Worm (Caenorhabditis elegans) whole organism, mixed stage, embryonic: ENCODE data around the gene tag-280.

Experiments used
- ces-1 ChIP-seq: fragments of 150-350 bp; optimal IDR thresholded peaks from 2 replicates; lab custom pipeline; 2014; ENCODE audit warnings: missing biosample characterization, missing genetic modification reagents, missing genetic modification characterization
- elt-3 ChIP-seq: fragments of 150-350 bp; optimal IDR thresholded peaks from 2 replicates; lab custom pipeline; 2014; ENCODE audit warnings: missing biosample characterization, missing genetic modification characterization
- lsy-2 ChIP-seq: fragments of 150-350 bp; optimal IDR thresholded peaks from 2 replicates; lab custom pipeline; 2014; ENCODE audit warnings: missing biosample characterization, missing genetic modification characterization
- nhr-12 ChIP-seq: fragments of 150-350 bp; optimal IDR thresholded peaks from 2 replicates; lab custom pipeline; 2014; ENCODE audit warnings: missing biosample characterization, missing genetic modification characterization
- nhr-237 ChIP-seq: fragments of 150-350 bp; optimal IDR thresholded peaks from 2 replicates; lab custom pipeline; 2014; ENCODE audit warnings: missing biosample characterization, missing genetic modification characterization
- pha-4 ChIP-seq: fragments of 150-350 bp; optimal IDR thresholded peaks from 2 replicates; lab custom pipeline; 2018; ENCODE audit warnings: missing biosample characterization, missing genetic modification reagents, missing genetic modification characterization
- snpc-4 ChIP-seq: fragments of 150-350 bp; optimal IDR thresholded peaks from 2 replicates; lab custom pipeline; 2014; ENCODE audit warnings: missing biosample characterization, missing genetic modification characterization
- tbx-8 ChIP-seq: fragments of 200-800 bp; sonication (Bioruptor generic); optimal IDR thresholded peaks from 2 replicates; lab custom pipeline; 2018; ENCODE audit warnings: mild to moderate bottlenecking, missing genetic modification characterization, moderate library complexity, missing compliant biosample characterization
- unc-62 ChIP-seq: fragments of 150-350 bp; optimal IDR thresholded peaks from 2 replicates; lab custom pipeline; 2014; ENCODE audit warnings: missing biosample characterization, missing genetic modification reagents, missing genetic modification characterization
- ztf-11 ChIP-seq: fragments of 150-350 bp; optimal IDR thresholded peaks from 2 replicates; lab custom pipeline; 2014; ENCODE audit warnings: missing biosample characterization, missing genetic modification characterization

DNA sequence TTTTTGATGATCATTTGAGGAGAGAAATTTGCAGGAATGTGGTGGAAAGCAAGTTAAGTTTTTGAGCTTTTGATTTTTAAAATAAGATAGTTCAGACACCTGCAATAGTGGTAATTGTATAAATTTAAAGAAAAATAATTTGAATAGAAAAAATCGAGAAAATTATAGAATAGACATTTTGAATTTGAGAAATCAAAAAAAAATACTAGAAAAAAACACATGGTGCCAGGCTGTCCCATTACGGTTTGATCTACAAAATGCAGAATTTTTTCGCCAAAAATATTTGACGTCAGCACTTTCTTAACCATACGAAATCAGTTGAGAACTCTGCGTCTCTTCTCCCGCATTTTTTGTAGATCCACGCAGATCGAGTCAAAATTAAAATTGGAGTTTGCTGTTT, 42.9 kb upstream of the tag-280 start, which contains the start of gene sre-27:
- TF ChIP-seq nhr-12 (tag; lab: Kevin White, UChicago), result no peak
- no peak for TF ChIP-seq ces-1 (GFP tag; lab: Kevin White, UChicago)
- no peak for TF ChIP-seq snpc-4 (tag; lab: Kevin White, UChicago)
- TF ChIP-seq lsy-2 (tag; lab: Kevin White, UChicago), result no peak
- TF ChIP-seq ztf-11 (tag; lab: Kevin White, UChicago), result no peak
- TF ChIP-seq elt-3, result no peak
- no peak for TF ChIP-seq unc-62 (GFP tag; lab: Kevin White, UChicago)
- no peak for TF ChIP-seq tbx-8
- TF ChIP-seq pha-4 (tag; lab: Kevin White, UChicago), result no peak
- no peak for TF ChIP-seq nhr-237 (tag; lab: Kevin White, UChicago)
